Worm (Caenorhabditis elegans) whole organism, L1 larva: ENCODE data around the gene C04E12.2.

ENCODE experiments used
- C16A3.4 ChIP-seq: fragments of 150-350 bp; optimal IDR thresholded peaks from 2 replicates; lab custom pipeline; 2014; ENCODE audit warnings: missing biosample characterization, missing genetic modification characterization
- C34B4.2 ChIP-seq: sonication (generic microtip); optimal IDR thresholded peaks from 2 replicates; lab custom pipeline; 2017; ENCODE audit warnings: mild to moderate bottlenecking, missing genetic modification characterization, missing compliant biosample characterization
- Y116A8C.19 ChIP-seq: sonication (generic microtip); optimal IDR thresholded peaks from 2 replicates; lab custom pipeline; 2016; ENCODE audit warnings: missing compliant biosample characterization, missing genetic modification characterization, borderline replicate concordance
- aly-2 ChIP-seq: fragments of 150-350 bp; optimal IDR thresholded peaks from 2 replicates; lab custom pipeline; 2014; ENCODE audit warnings: missing biosample characterization, missing genetic modification characterization
- ama-1 ChIP-seq: fragments of 150-350 bp; optimal IDR thresholded peaks from 2 replicates; lab custom pipeline; 2014
- ceh-63 ChIP-seq: fragments of 200-800 bp; sonication (Bioruptor generic); optimal IDR thresholded peaks from 2 replicates; lab custom pipeline; 2018; ENCODE audit warnings: mild to moderate bottlenecking, missing genetic modification characterization, missing compliant biosample characterization
- ceh-88 ChIP-seq: fragments of 200-800 bp; sonication (Bioruptor generic); IDR thresholded peaks from 2 replicates; pipeline ENCODE4 v1.3.6; 2022; ENCODE audit warnings: missing genetic modification characterization, missing compliant biosample characterization
- ceh-90 ChIP-seq: sonication (generic microtip); optimal IDR thresholded peaks from 2 replicates; lab custom pipeline; 2016; ENCODE audit warnings: missing genetic modification characterization, missing compliant biosample characterization
- efl-1 ChIP-seq, 4 experiments: fragments of 150-350 bp; optimal IDR thresholded peaks in 3 of 4; peaks in 1 of 4; 1 replicate in 1 of 4; 2 replicates in 3 of 4; lab custom pipeline; 2014; ENCODE audit warnings: missing biosample characterization in 2 of 4, missing genetic modification characterization in 2 of 4, missing genetic modification reagents in 2 of 4
- elt-2 ChIP-seq: sonication (generic microtip); optimal IDR thresholded peaks from 2 replicates; lab custom pipeline; 2016; ENCODE audit warnings: missing genetic modification characterization, mild to moderate bottlenecking, inconsistent platforms, missing compliant biosample characterization, missing genetic modification reagents
- fkh-10 ChIP-seq: sonication (generic microtip); optimal IDR thresholded peaks from 2 replicates; lab custom pipeline; 2017; ENCODE audit warnings: missing biosample characterization, missing genetic modification reagents, missing genetic modification characterization
- fkh-4 ChIP-seq: sonication (generic microtip); optimal IDR thresholded peaks from 2 replicates; lab custom pipeline; 2016; ENCODE audit warnings: missing compliant biosample characterization, missing genetic modification characterization, borderline replicate concordance
- fkh-8 ChIP-seq: sonication (generic microtip); optimal IDR thresholded peaks from 2 replicates; lab custom pipeline; 2016; ENCODE audit warnings: mild to moderate bottlenecking, missing genetic modification characterization, missing compliant biosample characterization
- fos-1 ChIP-seq: fragments of 150-350 bp; optimal IDR thresholded peaks from 2 replicates; lab custom pipeline; 2014; ENCODE audit warnings: missing biosample characterization, missing genetic modification characterization
- hlh-17 ChIP-seq: fragments of 200-800 bp; sonication (Bioruptor generic); optimal IDR thresholded peaks from 2 replicates; lab custom pipeline; 2018; ENCODE audit warnings: missing genetic modification characterization, mild to moderate bottlenecking, missing compliant biosample characterization, moderate library complexity, borderline replicate concordance
- hlh-4 ChIP-seq: sonication (generic microtip); optimal IDR thresholded peaks from 2 replicates; lab custom pipeline; 2016; ENCODE audit warnings: mild to moderate bottlenecking, missing genetic modification characterization, missing compliant biosample characterization
- hpl-2 ChIP-seq: fragments of 150-350 bp; optimal IDR thresholded peaks from 2 replicates; lab custom pipeline; 2014; ENCODE audit warnings: missing biosample characterization, missing genetic modification reagents, missing genetic modification characterization
- isw-1 ChIP-seq: fragments of 200-800 bp; sonication (Bioruptor generic); IDR thresholded peaks from 2 replicates; pipeline ENCODE4 v1.3.6; 2022; ENCODE audit warnings: missing genetic modification characterization, missing compliant biosample characterization
- lin-14 ChIP-seq: fragments of 200-800 bp; sonication (Bioruptor generic); optimal IDR thresholded peaks from 2 replicates; lab custom pipeline; 2018; ENCODE audit warnings: mild to moderate bottlenecking, missing genetic modification characterization, moderate library complexity, missing compliant biosample characterization
- lin-15B ChIP-seq: fragments of 150-350 bp; sonication (generic microtip); optimal IDR thresholded peaks from 3 replicates; lab custom pipeline; 2014; ENCODE audit warnings: missing biosample characterization, missing genetic modification characterization
- lin-35 ChIP-seq, 2 experiments: fragments of 150-350 bp; optimal IDR thresholded peaks; 2 replicates each; lab custom pipeline; 2014; ENCODE audit warnings: missing biosample characterization in 2 of 2, missing genetic modification characterization in 2 of 2, missing genetic modification reagents in 2 of 2
- mab-9 ChIP-seq: fragments of 200-800 bp; sonication (Bioruptor generic); IDR thresholded peaks from 2 replicates; pipeline ENCODE4 v1.3.6; 2022; ENCODE audit warnings: missing genetic modification reagents, missing genetic modification characterization, missing compliant biosample characterization
- nhr-12 ChIP-seq: sonication (generic microtip); optimal IDR thresholded peaks from 2 replicates; lab custom pipeline; 2017; ENCODE audit warnings: missing biosample characterization, missing genetic modification characterization
- nhr-19 ChIP-seq: fragments of 200-800 bp; sonication (Bioruptor generic); conservative IDR thresholded peaks from 2 replicates; pipeline ENCODE4 v1.3.6; 2022; ENCODE audit warnings: missing genetic modification characterization, missing compliant biosample characterization
- nhr-20 ChIP-seq: sonication (generic microtip); optimal IDR thresholded peaks from 2 replicates; lab custom pipeline; 2016; ENCODE audit warnings: mild to moderate bottlenecking, missing genetic modification characterization, missing compliant biosample characterization
- nhr-47 ChIP-seq: sonication (generic microtip); optimal IDR thresholded peaks from 2 replicates; lab custom pipeline; 2016; ENCODE audit warnings: mild to moderate bottlenecking, missing genetic modification characterization, moderate library complexity, missing compliant biosample characterization
- nhr-84 ChIP-seq: sonication (generic microtip); optimal IDR thresholded peaks from 2 replicates; lab custom pipeline; 2017; ENCODE audit warnings: missing biosample characterization, missing genetic modification characterization
- pag-3 ChIP-seq: sonication (generic microtip); optimal IDR thresholded peaks from 2 replicates; lab custom pipeline; 2017; ENCODE audit warnings: missing genetic modification characterization, mild to moderate bottlenecking, missing compliant biosample characterization, antibody characterized with exemption, borderline replicate concordance; ENCODE audit not compliant: insufficient read depth
- pax-3 ChIP-seq: fragments of 200-800 bp; sonication (Bioruptor generic); optimal IDR thresholded peaks from 2 replicates; lab custom pipeline; 2018; ENCODE audit warnings: mild to moderate bottlenecking, missing genetic modification characterization, moderate library complexity, missing compliant biosample characterization
- sptf-1 ChIP-seq: fragments of 150-350 bp; optimal IDR thresholded peaks from 2 replicates; lab custom pipeline; 2014; ENCODE audit warnings: missing biosample characterization, missing genetic modification characterization
- swsn-7 ChIP-seq: sonication (generic microtip); optimal IDR thresholded peaks from 2 replicates; lab custom pipeline; 2016; ENCODE audit warnings: missing genetic modification characterization, missing compliant biosample characterization
- tlp-1 ChIP-seq: fragments of 150-350 bp; optimal IDR thresholded peaks from 2 replicates; lab custom pipeline; 2014; ENCODE audit warnings: missing biosample characterization, missing genetic modification characterization
- unc-130 ChIP-seq: fragments of 150-350 bp; optimal IDR thresholded peaks from 2 replicates; lab custom pipeline; 2017; ENCODE audit warnings: missing biosample characterization, missing genetic modification characterization, inconsistent platforms
- unc-62 ChIP-seq: fragments of 150-350 bp; optimal IDR thresholded peaks from 2 replicates; lab custom pipeline; 2014; ENCODE audit warnings: missing biosample characterization, missing genetic modification reagents, missing genetic modification characterization
- zag-1 ChIP-seq: fragments of 150-350 bp; optimal IDR thresholded peaks from 2 replicates; lab custom pipeline; 2014; ENCODE audit warnings: missing biosample characterization, missing genetic modification characterization
- ztf-11 ChIP-seq, 2 experiments: sonication (generic microtip); optimal IDR thresholded peaks; 2 replicates each; lab custom pipeline; 2016 to 2017; ENCODE audit warnings: missing genetic modification characterization in 2 of 2, missing biosample characterization in 1 of 2, missing compliant biosample characterization in 1 of 2

The C04E12.2 gene

DNA sequence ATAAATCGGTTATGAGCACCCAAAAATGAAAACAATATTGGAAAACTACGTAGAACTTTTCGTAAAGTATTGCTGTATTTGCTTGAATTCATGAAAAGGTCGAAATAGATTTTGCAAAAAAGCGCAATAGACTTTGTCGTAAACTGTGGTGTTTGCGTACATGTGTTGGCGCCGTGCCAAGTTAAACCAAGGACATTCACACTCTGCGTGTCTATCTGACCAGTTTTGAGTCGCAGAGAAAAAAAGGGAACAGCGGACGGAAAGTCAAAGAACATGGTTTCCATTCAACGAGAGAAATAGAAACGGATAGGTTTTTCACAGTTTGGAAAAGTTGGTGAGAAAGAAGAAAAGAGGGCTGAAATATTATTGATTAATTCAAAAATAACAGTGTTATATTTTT lies 23.1 kb downstream of the C04E12.2 start (continued):
- TF ChIP-seq tlp-1 (tag; lab: Kevin White, UChicago) (no peak), ceh-63 (GFP tag; lab: Kevin White, UChicago) (no peak), nhr-20 (tag; lab: Kevin White, UChicago) (peak; percentile 95), C34B4.2 (tag; lab: Kevin White, UChicago) (no peak), pag-3 (tag; lab: Kevin White, UChicago) (peak; percentile 76), fkh-8 (tag; lab: Kevin White, UChicago) (peak; percentile 23), aly-2 (tag; lab: Kevin White, UChicago) (no peak), ztf-11 (tag; optimal IDR thresholded peaks at IDR 0.05; lab: Kevin White, UChicago) (no peak), nhr-12 (tag; lab: Kevin White, UChicago) (no peak), nhr-84 (tag; lab: Kevin White, UChicago) (no peak), fos-1 (peak; percentile 43), unc-130 (tag; lab: Kevin White, UChicago) (peak; percentile 79), hlh-4 (tag; lab: Kevin White, UChicago) (no peak), elt-2 (tag; lab: Kevin White, UChicago) (no peak), lin-14 (GFP tag; lab: Kevin White, UChicago) (peak; percentile 99), nhr-19 (GFP tag; lab: Robert Waterston, UW) (peak; percentile 87), hlh-17 (GFP tag; lab: Kevin White, UChicago) (no peak), hpl-2 (GFP tag; lab: Kevin White, UChicago) (peak; percentile 64), mab-9 (no peak), pax-3 (tag; lab: Kevin White, UChicago) (no peak), ceh-90 (tag; lab: Kevin White, UChicago) (no peak), unc-62 (GFP tag; lab: Kevin White, UChicago) (no peak), fkh-10 (GFP tag; lab: Kevin White, UChicago) (no peak), ama-1 (lab: Kevin White, UChicago) (no peak), ceh-88 (GFP tag; lab: Robert Waterston, UW) (no peak), lin-35 (GFP tag; optimal IDR thresholded peaks at IDR 0.05; lab: Kevin White, UChicago) (peak; percentile 70 to 87), nhr-47 (tag; lab: Kevin White, UChicago) (peak; percentile 79), sptf-1 (tag; lab: Kevin White, UChicago) (no peak), efl-1 (optimal IDR thresholded peaks at IDR 0.05; lab: Kevin White, UChicago) (peak; percentile 76 to 82), efl-1 (GFP tag; optimal IDR thresholded peaks at IDR 0.05 in 1 of 2; lab: Kevin White, UChicago) (peak; percentile 68 to 94), isw-1 (GFP tag; lab: Robert Waterston, UW) (peak; percentile 11)

- TF ChIP-seq hlh-17 (GFP tag; lab: Kevin White, UChicago) (no peak), efl-1 (optimal IDR thresholded peaks at IDR 0.05; lab: Kevin White, UChicago) (no peak), efl-1 (GFP tag; optimal IDR thresholded peaks at IDR 0.05 in 1 of 2; lab: Kevin White, UChicago) (peak in 1 of 2 experiments; percentile 62)
Observed at ce11 chrV:3394065-3394464, 26.2 kb downstream of the C04E12.2 start.

- no peak for TF ChIP-seq lin-15B (tag; lab: Kevin White, UChicago)
- no peak for TF ChIP-seq Y116A8C.19
- no peak for TF ChIP-seq fkh-4 (tag; lab: Kevin White, UChicago)
- TF ChIP-seq zag-1: no peak
- TF ChIP-seq C16A3.4 (tag; lab: Kevin White, UChicago): no peak
- TF ChIP-seq mab-9: no peak
- no peak for TF ChIP-seq ceh-63 (GFP tag; lab: Kevin White, UChicago)
- TF ChIP-seq swsn-7 (tag; lab: Kevin White, UChicago): no peak
Observed at ce11 chrV:3394694-3395240, 26.9 kb downstream of the C04E12.2 start, which contains the start of gene T20D4.15. T20D4.15 (minus strand) TSS chrV:3394744.
